Worm (Caenorhabditis elegans) whole organism, L1 larva: ENCODE measurements around the gene txt-12.
A peak's percentile ranks its signal among the peaks of the same experiment; 100 is the strongest.

Experiments used
- C04F5.9 ChIP-seq: sonication (generic microtip); optimal IDR thresholded peaks from 2 replicates; lab custom pipeline; 2016; ENCODE audit warnings: missing genetic modification characterization, missing compliant biosample characterization
- C16A3.4 ChIP-seq: fragments of 150-350 bp; optimal IDR thresholded peaks from 2 replicates; lab custom pipeline; 2014; ENCODE audit warnings: missing biosample characterization, missing genetic modification characterization
- alr-1 ChIP-seq: fragments of 200-800 bp; sonication (Bioruptor generic); optimal IDR thresholded peaks from 2 replicates; lab custom pipeline; 2018; ENCODE audit warnings: borderline replicate concordance, mild to moderate bottlenecking, missing genetic modification characterization, missing compliant biosample characterization
- blmp-1 ChIP-seq: fragments of 150-350 bp; optimal IDR thresholded peaks from 2 replicates; lab custom pipeline; 2014; ENCODE audit warnings: missing biosample characterization, missing genetic modification characterization
- ceh-63 ChIP-seq: fragments of 200-800 bp; sonication (Bioruptor generic); optimal IDR thresholded peaks from 2 replicates; lab custom pipeline; 2018; ENCODE audit warnings: mild to moderate bottlenecking, missing genetic modification characterization, missing compliant biosample characterization
- efl-1 ChIP-seq, 4 experiments: fragments of 150-350 bp; optimal IDR thresholded peaks in 3 of 4; peaks in 1 of 4; 1 replicate in 1 of 4; 2 replicates in 3 of 4; lab custom pipeline; 2014; ENCODE audit warnings: missing biosample characterization in 2 of 4, missing genetic modification characterization in 2 of 4, missing genetic modification reagents in 2 of 4
- egl-13 ChIP-seq: sonication (generic microtip); optimal IDR thresholded peaks from 2 replicates; lab custom pipeline; 2016; ENCODE audit warnings: missing genotype, missing genetic modification reagents, missing genetic modification characterization, missing compliant biosample characterization
- egl-27 ChIP-seq, 2 experiments: fragments of 150-350 bp in 1 of 2; sonication (generic microtip); optimal IDR thresholded peaks; 3 replicates each; lab custom pipeline; 2017 to 2018; ENCODE audit warnings: missing biosample characterization in 2 of 2, missing genetic modification characterization in 2 of 2, missing genetic modification reagents in 2 of 2
- elt-2 ChIP-seq: sonication (generic microtip); optimal IDR thresholded peaks from 2 replicates; lab custom pipeline; 2016; ENCODE audit warnings: missing genetic modification characterization, mild to moderate bottlenecking, inconsistent platforms, missing compliant biosample characterization, missing genetic modification reagents
- elt-3 ChIP-seq, 6 experiments: fragments of 150-350 bp in 1 of 6; sonication (generic microtip); optimal IDR thresholded peaks; 2 replicates each; lab custom pipeline; 2017 to 2018; ENCODE audit warnings: missing biosample characterization in 6 of 6, missing genetic modification characterization in 6 of 6, inconsistent platforms in 1 of 6
- ets-5 ChIP-seq: fragments of 200-800 bp; sonication (Bioruptor generic); IDR thresholded peaks from 2 replicates; pipeline ENCODE4 v1.3.6; 2022; ENCODE audit warnings: missing genetic modification characterization, missing compliant biosample characterization
- fos-1 ChIP-seq: fragments of 150-350 bp; optimal IDR thresholded peaks from 2 replicates; lab custom pipeline; 2014; ENCODE audit warnings: missing biosample characterization, missing genetic modification characterization
- grh-1 ChIP-seq: fragments of 200-800 bp; sonication (Bioruptor generic); IDR thresholded peaks from 2 replicates; pipeline ENCODE4 v1.3.6; 2022; ENCODE audit warnings: missing genetic modification reagents, missing genetic modification characterization, missing compliant biosample characterization
- hlh-17 ChIP-seq: fragments of 200-800 bp; sonication (Bioruptor generic); optimal IDR thresholded peaks from 2 replicates; lab custom pipeline; 2018; ENCODE audit warnings: missing genetic modification characterization, mild to moderate bottlenecking, missing compliant biosample characterization, moderate library complexity, borderline replicate concordance
- hlh-4 ChIP-seq: sonication (generic microtip); optimal IDR thresholded peaks from 2 replicates; lab custom pipeline; 2016; ENCODE audit warnings: mild to moderate bottlenecking, missing genetic modification characterization, missing compliant biosample characterization
- hpl-2 ChIP-seq: fragments of 150-350 bp; optimal IDR thresholded peaks from 2 replicates; lab custom pipeline; 2014; ENCODE audit warnings: missing biosample characterization, missing genetic modification reagents, missing genetic modification characterization
- isw-1 ChIP-seq: fragments of 200-800 bp; sonication (Bioruptor generic); IDR thresholded peaks from 2 replicates; pipeline ENCODE4 v1.3.6; 2022; ENCODE audit warnings: missing genetic modification characterization, missing compliant biosample characterization
- lin-14 ChIP-seq: fragments of 200-800 bp; sonication (Bioruptor generic); optimal IDR thresholded peaks from 2 replicates; lab custom pipeline; 2018; ENCODE audit warnings: mild to moderate bottlenecking, missing genetic modification characterization, moderate library complexity, missing compliant biosample characterization
- lin-39 ChIP-seq: fragments of 150-350 bp; optimal IDR thresholded peaks from 2 replicates; lab custom pipeline; 2014; ENCODE audit warnings: missing biosample characterization, missing genetic modification reagents, missing genetic modification characterization
- mab-9 ChIP-seq: fragments of 200-800 bp; sonication (Bioruptor generic); IDR thresholded peaks from 2 replicates; pipeline ENCODE4 v1.3.6; 2022; ENCODE audit warnings: missing genetic modification reagents, missing genetic modification characterization, missing compliant biosample characterization
- mdl-1 ChIP-seq, 2 experiments: fragments of 150-350 bp; optimal IDR thresholded peaks; 2 replicates each; lab custom pipeline; 2014 to 2017; ENCODE audit warnings: missing biosample characterization in 2 of 2, missing genetic modification characterization in 2 of 2, inconsistent platforms in 1 of 2
- mep-1 ChIP-seq: fragments of 150-350 bp; optimal IDR thresholded peaks from 2 replicates; lab custom pipeline; 2014; ENCODE audit warnings: missing biosample characterization, missing genetic modification characterization
- nhr-12 ChIP-seq: sonication (generic microtip); optimal IDR thresholded peaks from 2 replicates; lab custom pipeline; 2017; ENCODE audit warnings: missing biosample characterization, missing genetic modification characterization
- nhr-71 ChIP-seq: sonication (generic microtip); optimal IDR thresholded peaks from 2 replicates; lab custom pipeline; 2016; ENCODE audit warnings: mild to moderate bottlenecking, missing genetic modification characterization, moderate library complexity, missing compliant biosample characterization
- nhr-77 ChIP-seq: fragments of 150-350 bp; optimal IDR thresholded peaks from 2 replicates; lab custom pipeline; 2014; ENCODE audit warnings: missing biosample characterization, missing genetic modification characterization
- pqm-1 ChIP-seq: sonication (generic microtip); optimal IDR thresholded peaks from 3 replicates; lab custom pipeline; 2017; ENCODE audit warnings: missing biosample characterization, missing genetic modification characterization
- sptf-1 ChIP-seq: fragments of 150-350 bp; optimal IDR thresholded peaks from 2 replicates; lab custom pipeline; 2014; ENCODE audit warnings: missing biosample characterization, missing genetic modification characterization
- sup-37 ChIP-seq: fragments of 200-800 bp; sonication (Bioruptor generic); optimal IDR thresholded peaks from 2 replicates; lab custom pipeline; 2018; ENCODE audit warnings: mild to moderate bottlenecking, missing genetic modification characterization, missing compliant biosample characterization
- swsn-7 ChIP-seq: sonication (generic microtip); optimal IDR thresholded peaks from 2 replicates; lab custom pipeline; 2016; ENCODE audit warnings: missing genetic modification characterization, missing compliant biosample characterization
- tbx-2 ChIP-seq: sonication (generic microtip); optimal IDR thresholded peaks from 2 replicates; lab custom pipeline; 2016; ENCODE audit warnings: missing genetic modification characterization, missing compliant biosample characterization
- unc-30 ChIP-seq: sonication (generic microtip); optimal IDR thresholded peaks from 2 replicates; lab custom pipeline; 2017; ENCODE audit warnings: missing biosample characterization, missing genetic modification characterization
- unc-86 ChIP-seq: sonication (generic microtip); optimal IDR thresholded peaks from 2 replicates; lab custom pipeline; 2016; ENCODE audit warnings: missing genetic modification characterization, missing compliant biosample characterization
- unc-98 ChIP-seq: fragments of 200-800 bp; sonication (Bioruptor generic); IDR thresholded peaks from 2 replicates; pipeline ENCODE4 v1.3.6; 2022; ENCODE audit warnings: missing genetic modification characterization, missing compliant biosample characterization
- vab-15 ChIP-seq: sonication (generic microtip); optimal IDR thresholded peaks from 2 replicates; lab custom pipeline; 2017; ENCODE audit warnings: missing genotype, mild to moderate bottlenecking, missing genetic modification characterization, missing compliant biosample characterization
- ztf-11 ChIP-seq, 2 experiments: sonication (generic microtip); optimal IDR thresholded peaks; 2 replicates each; lab custom pipeline; 2016 to 2017; ENCODE audit warnings: missing genetic modification characterization in 2 of 2, missing biosample characterization in 1 of 2, missing compliant biosample characterization in 1 of 2
- ztf-4 ChIP-seq: fragments of 150-350 bp; optimal IDR thresholded peaks from 2 replicates; lab custom pipeline; 2014; ENCODE audit warnings: missing biosample characterization, missing genetic modification characterization

The txt-12 gene

ce11 chrV:15087207-15087706 lies 5.5 kb upstream of the txt-12 start, which contains the start of the genes C01G10.15 and C01G10.6:
Gene C01G10.15, minus strand, starts transcription at chrV:15087307.
Gene C01G10.6, plus strand, starts transcription at chrV:15087656.
- TF ChIP-seq nhr-77 (tag; lab: Kevin White, UChicago), result peak; percentile 52
- TF ChIP-seq unc-30 (tag; lab: Kevin White, UChicago), result no peak
- TF ChIP-seq grh-1 (GFP tag; lab: Robert Waterston, UW), result no peak
- peak; percentile 39 for TF ChIP-seq lin-14 (GFP tag; lab: Kevin White, UChicago)
- no peak for TF ChIP-seq mep-1 (tag; lab: Kevin White, UChicago)
- no peak for TF ChIP-seq fos-1 (tag; lab: Kevin White, UChicago)
- no peak for TF ChIP-seq lin-39 (tag; lab: Kevin White, UChicago)
- peak; percentile 29 for TF ChIP-seq tbx-2 (tag; lab: Kevin White, UChicago)
- TF ChIP-seq nhr-71 (tag; lab: Kevin White, UChicago), result no peak
- no peak for TF ChIP-seq sptf-1 (tag; lab: Kevin White, UChicago)
- TF ChIP-seq, all 84 proteins: peak for 3

- TF ChIP-seq lin-39 (tag; lab: Kevin White, UChicago) (no peak), ets-5 (no peak), mab-9 (GFP tag; lab: Robert Waterston, UW) (no peak), lin-14 (GFP tag; lab: Kevin White, UChicago) (no peak), sup-37 (GFP tag; lab: Kevin White, UChicago) (no peak), hpl-2 (no peak), ceh-63 (GFP tag; lab: Kevin White, UChicago) (no peak), nhr-12 (no peak)
- TF ChIP-seq, all 84 proteins: peak for 0
Observed at ce11 chrV:15088613-15089012, 4.2 kb upstream of the txt-12 start, which contains the start of gene C01G10.18. Gene C01G10.18, minus strand, starts transcription at chrV:15088713.

- no peak for TF ChIP-seq nhr-71 (tag; lab: Kevin White, UChicago)
- TF ChIP-seq efl-1 (optimal IDR thresholded peaks at IDR 0.05; lab: Kevin White, UChicago), result no peak
- TF ChIP-seq efl-1 (GFP tag; optimal IDR thresholded peaks at IDR 0.05 in 1 of 2; lab: Kevin White, UChicago), result peak in 1 of 2 experiments; percentile 13
Observed at ce11 chrV:15089438-15089837, 3.3 kb upstream of the txt-12 start, which contains the start of the genes C01G10.5 and C01G10.4. Gene C01G10.5, minus strand, starts transcription at chrV:15089538. Gene C01G10.4, plus strand, starts transcription at chrV:15089740.

ce11 chrV:15090457-15090856 lies 2.3 kb upstream of the txt-12 start, which contains the start of gene C01G10.17:
Gene C01G10.17, plus strand, starts transcription at chrV:15090757.
- TF ChIP-seq C04F5.9 (tag; lab: Kevin White, UChicago), result no peak
- no peak for TF ChIP-seq unc-86 (tag; lab: Kevin White, UChicago)
- no peak for TF ChIP-seq ztf-11 (tag; optimal IDR thresholded peaks at IDR 0.05; lab: Kevin White, UChicago)
- no peak for TF ChIP-seq egl-13 (tag; lab: Kevin White, UChicago)
- TF ChIP-seq hlh-4 (tag; lab: Kevin White, UChicago), result no peak
- no peak for TF ChIP-seq unc-98 (GFP tag; lab: Robert Waterston, UW)
- no peak for TF ChIP-seq alr-1
- TF ChIP-seq mdl-1 (tag; optimal IDR thresholded peaks at IDR 0.05; lab: Kevin White, UChicago), result no peak
- no peak for TF ChIP-seq ztf-4 (tag; lab: Kevin White, UChicago)
- no peak for TF ChIP-seq vab-15
- no peak for TF ChIP-seq swsn-7
- no peak for TF ChIP-seq egl-27 (tag; optimal IDR thresholded peaks at IDR 0.05; lab: Kevin White, UChicago)
- no peak for TF ChIP-seq elt-2 (tag; lab: Kevin White, UChicago)

- TF ChIP-seq pqm-1 (tag; lab: Kevin White, UChicago) (no peak), hlh-17 (no peak), isw-1 (GFP tag; lab: Robert Waterston, UW) (no peak), nhr-71 (tag; lab: Kevin White, UChicago) (no peak), elt-3 (tag; optimal IDR thresholded peaks at IDR 0.05; lab: Kevin White, UChicago) (no peak), blmp-1 (no peak), C16A3.4 (no peak), hpl-2 (no peak)
Observed at ce11 chrV:15094749-15095148, 2.0 kb downstream of the txt-12 start, which contains the start of gene srx-78. Gene srx-78, plus strand, starts transcription at chrV:15095049.
